Worm (Caenorhabditis elegans): ENCODE measurements around the gene K08F8.7.

K08F8.7 gene

ce11 chrII:8770675-8771074, 15.5 kb upstream of the K08F8.7 start, which contains the start of gene let-19:
TSS of gene let-19 (plus strand) at chrII:8770975.
- TF ChIP-seq ceh-6 (GFP tag; optimal IDR thresholded peaks at IDR 0.05) (no peak), hlh-15 (tag; optimal IDR thresholded peaks at IDR 0.05) (no peak), ref-2 (tag; optimal IDR thresholded peaks at IDR 0.05) (no peak), eyg-1 (tag; optimal IDR thresholded peaks at IDR 0.05) (no peak), ceh-45 (GFP tag; IDR thresholded peaks at IDR 0.05) (no peak), lim-6 (tag; optimal IDR thresholded peaks at IDR 0.05) (no peak), ceh-18 (tag; optimal IDR thresholded peaks at IDR 0.05) (no peak), nhr-232 (tag; optimal IDR thresholded peaks at IDR 0.05) (no peak), ceh-31 (tag; optimal IDR thresholded peaks at IDR 0.05) (no peak), pqm-1 (tag; optimal IDR thresholded peaks at IDR 0.05) (no peak), C38D4.7 (GFP tag; optimal IDR thresholded peaks at IDR 0.05) (no peak), sdc-2 (tag; optimal IDR thresholded peaks at IDR 0.05) (no peak), unc-42 (tag; optimal IDR thresholded peaks at IDR 0.05) (no peak), ama-1 (optimal IDR thresholded peaks at IDR 0.05) (no peak), K09A11.1 (tag; optimal IDR thresholded peaks at IDR 0.05; ENCODE audit: insufficient read depth) (no peak)

- TF ChIP-seq elt-2 (tag; optimal IDR thresholded peaks at IDR 0.05): no peak
- no peak for TF ChIP-seq che-1 (tag; optimal IDR thresholded peaks at IDR 0.05)
- no peak for TF ChIP-seq sox-4 (tag; optimal IDR thresholded peaks at IDR 0.05)
- TF ChIP-seq elt-4 (tag; optimal IDR thresholded peaks at IDR 0.05): no peak
- TF ChIP-seq ama-1 (optimal IDR thresholded peaks at IDR 0.05): no peak
- TF ChIP-seq ceh-2 (tag; optimal IDR thresholded peaks at IDR 0.05): no peak
- no peak for TF ChIP-seq ceh-22 (tag; optimal IDR thresholded peaks at IDR 0.05)
- TF ChIP-seq ceh-14 (tag; optimal IDR thresholded peaks at IDR 0.05): no peak
- TF ChIP-seq hlh-15 (tag; optimal IDR thresholded peaks at IDR 0.05): no peak
- peak; percentile 19 for TF ChIP-seq ceh-31 (tag; optimal IDR thresholded peaks at IDR 0.05)
- TF ChIP-seq hlh-13 (GFP tag; optimal IDR thresholded peaks at IDR 0.05): no peak
- no peak for TF ChIP-seq dve-1 (tag; optimal IDR thresholded peaks at IDR 0.05)
- no peak for TF ChIP-seq lin-11 (tag; optimal IDR thresholded peaks at IDR 0.05)
- TF ChIP-seq dmd-4 (tag; optimal IDR thresholded peaks at IDR 0.05; ENCODE audit: borderline replicate concordance): no peak
- no peak for TF ChIP-seq ceh-19 (GFP tag; optimal IDR thresholded peaks at IDR 0.05)
- TF ChIP-seq nfya-1 (tag; optimal IDR thresholded peaks at IDR 0.05): peak; percentile 53
- no peak for TF ChIP-seq ceh-6 (GFP tag; optimal IDR thresholded peaks at IDR 0.05)
- TF ChIP-seq unc-86 (tag; optimal IDR thresholded peaks at IDR 0.05): no peak
- TF ChIP-seq K09A11.1 (tag; optimal IDR thresholded peaks at IDR 0.05; ENCODE audit: insufficient read depth): no peak
- no peak for TF ChIP-seq F13H6.1 (tag; optimal IDR thresholded peaks at IDR 0.05)
- TF ChIP-seq unc-55 (GFP tag; optimal IDR thresholded peaks at IDR 0.05): peak; percentile 1
- no peak for TF ChIP-seq unc-3 (GFP tag; conservative IDR thresholded peaks at IDR 0.05)
- no peak for TF ChIP-seq unc-3 (tag; optimal IDR thresholded peaks at IDR 0.05)
- TF ChIP-seq unc-42 (tag; optimal IDR thresholded peaks at IDR 0.05): peak; percentile 21
- no peak for TF ChIP-seq C08G9.2 (tag; optimal IDR thresholded peaks at IDR 0.05)
- TF ChIP-seq ceh-24 (tag; optimal IDR thresholded peaks at IDR 0.05): no peak
- no peak for TF ChIP-seq rnt-1 (tag; optimal IDR thresholded peaks at IDR 0.05)
- TF ChIP-seq ref-2 (tag; optimal IDR thresholded peaks at IDR 0.05): peak; percentile 18
- TF ChIP-seq ceh-45 (GFP tag; IDR thresholded peaks at IDR 0.05): no peak
- TF ChIP-seq nhr-232 (tag; optimal IDR thresholded peaks at IDR 0.05): no peak
Observed at ce11 chrII:8769375-8769774, 14.2 kb upstream of the K08F8.7 start.

ce11 chrII:8766897-8767296, 11.7 kb upstream of the K08F8.7 start, which contains the start of gene pah-1:
TSS of gene pah-1 (minus strand) at chrII:8766997.
- TF ChIP-seq hlh-6 (tag; optimal IDR thresholded peaks at IDR 0.05) (no peak), ceh-24 (tag; optimal IDR thresholded peaks at IDR 0.05) (no peak), unc-86 (tag; optimal IDR thresholded peaks at IDR 0.05) (no peak), K02D7.2 (tag; optimal IDR thresholded peaks at IDR 0.05) (no peak), T23F11.4 (GFP tag; optimal IDR thresholded peaks at IDR 0.05) (no peak), fkh-10 (GFP tag; optimal IDR thresholded peaks at IDR 0.05) (no peak), ceh-30 (tag; optimal IDR thresholded peaks at IDR 0.05) (no peak), ref-2 (tag; optimal IDR thresholded peaks at IDR 0.05) (no peak), lin-11 (tag; optimal IDR thresholded peaks at IDR 0.05) (no peak), pax-1 (tag; optimal IDR thresholded peaks at IDR 0.05) (no peak), fkh-6 (tag; optimal IDR thresholded peaks at IDR 0.05) (no peak), ceh-31 (tag; optimal IDR thresholded peaks at IDR 0.05) (no peak), madf-2 (tag; optimal IDR thresholded peaks at IDR 0.05) (no peak), fax-1 (tag; optimal IDR thresholded peaks at IDR 0.05) (no peak), unc-55 (GFP tag; optimal IDR thresholded peaks at IDR 0.05) (no peak), dve-1 (tag; optimal IDR thresholded peaks at IDR 0.05) (no peak)

Data from whole organism, late embryonic.